4 worm cellular contexts compared by ENCODE assay signal in the genomic region with DNA sequence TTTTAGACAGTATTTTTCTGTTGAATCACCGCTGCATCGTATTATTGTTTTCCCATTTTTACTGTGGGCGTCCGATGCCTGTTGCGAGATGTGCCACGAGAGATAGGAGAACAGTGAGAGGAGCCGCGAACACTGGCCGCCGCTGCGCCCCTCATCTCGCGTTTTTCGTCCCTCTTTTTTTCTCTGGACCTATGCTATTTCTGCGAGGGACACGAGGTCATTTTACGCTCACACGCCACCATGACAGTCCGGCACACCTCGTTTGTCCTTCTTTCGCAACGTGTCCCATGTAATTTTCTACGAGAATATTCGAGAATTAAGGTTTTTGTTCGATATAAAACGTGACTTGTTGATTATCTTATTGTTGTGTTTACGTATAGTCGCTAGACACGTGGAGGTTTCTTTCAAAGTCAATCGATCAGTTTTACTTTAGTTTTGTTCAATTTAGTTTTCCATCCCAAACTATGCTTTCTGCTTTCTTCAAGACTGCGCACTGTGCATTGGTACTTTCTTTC.
TF ChIP-seq lines count a peak whose summit lies in the region.

A gene (plus strand): TSS at position 465 of the 515 bp plus-strand sequence.

TF ChIP-seq in whole organism, L1 larva, 84 proteins besides CTCF, POLR2A, EP300 and RAD21 (continued from another document and continues in another):
- TF ChIP-seq nhr-90 (tag; optimal IDR thresholded peaks at IDR 0.05; lab: Kevin White, UChicago; ENCODE audit: poor library complexity) (peak; percentile 43), unc-130 (tag; optimal IDR thresholded peaks at IDR 0.05; lab: Kevin White, UChicago) (no peak), mef-2 (tag; optimal IDR thresholded peaks at IDR 0.05; lab: Kevin White, UChicago) (no peak), lin-14 (GFP tag; optimal IDR thresholded peaks at IDR 0.05; lab: Kevin White, UChicago) (peak; percentile 99), snpc-4 (tag; optimal IDR thresholded peaks at IDR 0.05; lab: Kevin White, UChicago) (no peak), F16B12.6 (tag; optimal IDR thresholded peaks at IDR 0.05; lab: Kevin White, UChicago) (no peak), blmp-1 (tag; optimal IDR thresholded peaks at IDR 0.05; lab: Kevin White, UChicago) (peak; percentile 36), jun-1 (tag; optimal IDR thresholded peaks at IDR 0.05; lab: Kevin White, UChicago) (no peak), dsc-1 (tag; optimal IDR thresholded peaks at IDR 0.05; lab: Kevin White, UChicago) (no peak), nhr-47 (tag; optimal IDR thresholded peaks at IDR 0.05; lab: Kevin White, UChicago) (peak; percentile 41), ces-1 (GFP tag; optimal IDR thresholded peaks at IDR 0.05; lab: Kevin White, UChicago) (no peak), unc-30 (tag; optimal IDR thresholded peaks at IDR 0.05; lab: Kevin White, UChicago) (no peak), unc-62 (GFP tag; optimal IDR thresholded peaks at IDR 0.05; lab: Kevin White, UChicago) (no peak), lir-3 (tag; optimal IDR thresholded peaks at IDR 0.05; lab: Kevin White, UChicago; ENCODE audit: poor library complexity) (no peak), skn-1 (tag; optimal IDR thresholded peaks at IDR 0.05; lab: Kevin White, UChicago) (peak; percentile 74), mdl-1 (tag; optimal IDR thresholded peaks at IDR 0.05; lab: Kevin White, UChicago) (peak in 1 of 2 experiments; percentile 81), hpl-2 (GFP tag; optimal IDR thresholded peaks at IDR 0.05; lab: Kevin White, UChicago) (no peak), Y116A8C.19 (tag; optimal IDR thresholded peaks at IDR 0.05; lab: Kevin White, UChicago; ENCODE audit: borderline replicate concordance) (no peak), unc-98 (GFP tag; IDR thresholded peaks at IDR 0.05; lab: Robert Waterston, UW) (no peak), lin-39 (tag; optimal IDR thresholded peaks at IDR 0.05; lab: Kevin White, UChicago) (no peak), C34B4.2 (tag; optimal IDR thresholded peaks at IDR 0.05; lab: Kevin White, UChicago) (no peak), fkh-10 (GFP tag; optimal IDR thresholded peaks at IDR 0.05; lab: Kevin White, UChicago) (no peak), snu-23 (GFP tag; optimal IDR thresholded peaks at IDR 0.05; lab: Kevin White, UChicago) (peak; percentile 80), sox-4 (tag; optimal IDR thresholded peaks at IDR 0.05; lab: Kevin White, UChicago) (no peak), ztf-4 (tag; optimal IDR thresholded peaks at IDR 0.05; lab: Kevin White, UChicago) (peak; percentile 21), ets-5 (GFP tag; IDR thresholded peaks at IDR 0.05; lab: Robert Waterston, UW) (no peak), isw-1 (GFP tag; IDR thresholded peaks at IDR 0.05; lab: Robert Waterston, UW) (no peak), nhr-11 (tag; optimal IDR thresholded peaks at IDR 0.05; lab: Kevin White, UChicago) (no peak), aha-1 (tag; optimal IDR thresholded peaks at IDR 0.05; lab: Kevin White, UChicago) (no peak), lsy-2 (tag; optimal IDR thresholded peaks at IDR 0.05; lab: Kevin White, UChicago) (peak; percentile 15 to 34), elt-3 (tag; optimal IDR thresholded peaks at IDR 0.05; lab: Kevin White, UChicago) (no peak), pqm-1 (tag; optimal IDR thresholded peaks at IDR 0.05; lab: Kevin White, UChicago) (no peak)

TF ChIP-seq in whole organism, L2 larva, 48 proteins besides CTCF, POLR2A, EP300 and RAD21 (continued from another document):
- TF ChIP-seq unc-55 (GFP tag; optimal IDR thresholded peaks at IDR 0.05; lab: Kevin White, UChicago) (no peak), sma-3 (GFP tag; optimal IDR thresholded peaks at IDR 0.05; lab: Kevin White, UChicago) (peak; percentile 72), crh-2 (tag; optimal IDR thresholded peaks at IDR 0.05; lab: Kevin White, UChicago) (peak; percentile 83), dmd-4 (tag; optimal IDR thresholded peaks at IDR 0.05; lab: Kevin White, UChicago) (no peak), mdl-1 (tag; optimal IDR thresholded peaks at IDR 0.05; lab: Kevin White, UChicago) (peak in 1 of 2 experiments; percentile 53), F13H6.1 (tag; optimal IDR thresholded peaks at IDR 0.05; lab: Kevin White, UChicago) (peak; percentile 25), sma-9 (GFP tag; optimal IDR thresholded peaks at IDR 0.05; lab: Kevin White, UChicago) (peak; percentile 49), sma-9 (tag; optimal IDR thresholded peaks at IDR 0.05; lab: Kevin White, UChicago) (no peak)
TF ChIP-seq in whole organism, L2 larva: peak in this region for 15.

TF ChIP-seq in whole organism, L4 larva, 104 proteins besides CTCF, POLR2A, EP300 and RAD21 (continued from another document and continues in another):
- TF ChIP-seq php-3 (GFP tag; IDR thresholded peaks at IDR 0.05; lab: Robert Waterston, UW) (0 out of 2 replicates have a peak, but pooled peaks have one; percentile 30), lin-38 (GFP tag; IDR thresholded peaks at IDR 0.05; lab: Robert Waterston, UW) (peak; percentile 8; the same call in 1 of the 2 replicates), attf-4 (tag; optimal IDR thresholded peaks at IDR 0.05; lab: Kevin White, UChicago) (no peak), Y105C5A.15 (GFP tag; IDR thresholded peaks at IDR 0.05; lab: Robert Waterston, UW) (no peak), hlh-30 (tag; optimal IDR thresholded peaks at IDR 0.05; lab: Kevin White, UChicago; ENCODE audit: insufficient read depth) (peak; percentile 96), nhr-6 (tag; optimal IDR thresholded peaks at IDR 0.05; lab: Kevin White, UChicago) (no peak), hif-1 (tag; optimal IDR thresholded peaks at IDR 0.05; lab: Kevin White, UChicago) (peak in 1 of 2 experiments; percentile 1), nhr-28 (tag; optimal IDR thresholded peaks at IDR 0.05; lab: Kevin White, UChicago) (peak; percentile 53), hmg-1.1 (GFP tag; IDR thresholded peaks at IDR 0.05; lab: Robert Waterston, UW) (peak; percentile 55; the same call in 1 of the 2 replicates), zip-2 (tag; optimal IDR thresholded peaks at IDR 0.05; lab: Kevin White, UChicago) (no peak), vab-7 (GFP tag; IDR thresholded peaks at IDR 0.05; lab: Robert Waterston, UW) (no peak), zfp-3 (GFP tag; conservative IDR thresholded peaks at IDR 0.05; lab: Robert Waterston, UW) (no peak), rbr-2 (tag; optimal IDR thresholded peaks at IDR 0.05; lab: Kevin White, UChicago) (peak; percentile 28), nhr-25 (tag; optimal IDR thresholded peaks at IDR 0.05; lab: Kevin White, UChicago; ENCODE audit: borderline replicate concordance, insufficient read depth) (peak; percentile 49), duxl-1 (tag; optimal IDR thresholded peaks at IDR 0.05; lab: Kevin White, UChicago; ENCODE audit: poor library complexity) (peak; percentile 6), tra-1 (GFP tag; IDR thresholded peaks at IDR 0.05; lab: Robert Waterston, UW) (no peak), dve-1 (tag; optimal IDR thresholded peaks at IDR 0.05; lab: Kevin White, UChicago; ENCODE audit: insufficient read depth) (peak; percentile 69), nhr-48 (tag; optimal IDR thresholded peaks at IDR 0.05; lab: Kevin White, UChicago) (no peak), ctbp-1 (GFP tag; IDR thresholded peaks at IDR 0.05; lab: Robert Waterston, UW) (peak; percentile 46; the same call in 1 of the 2 replicates), pha-4 (GFP tag; IDR thresholded peaks at IDR 0.05; lab: Robert Waterston, UW) (no peak), pha-4 (tag; optimal IDR thresholded peaks at IDR 0.05; lab: Kevin White, UChicago) (no peak), daf-16 (GFP tag; optimal IDR thresholded peaks at IDR 0.05; lab: Kevin White, UChicago) (no peak), daf-16 (tag; optimal IDR thresholded peaks at IDR 0.05; lab: Kevin White, UChicago) (peak; percentile 16), mdl-1 (tag; optimal IDR thresholded peaks at IDR 0.05; lab: Kevin White, UChicago) (peak in 1 of 2 experiments; percentile 88), gei-8 (GFP tag; optimal IDR thresholded peaks at IDR 0.05; lab: Kevin White, UChicago) (no peak), dmd-8 (GFP tag; IDR thresholded peaks at IDR 0.05; lab: Robert Waterston, UW) (0 out of 2 replicates have a peak, but pooled peaks have one; percentile 47), hlh-11 (tag; optimal IDR thresholded peaks at IDR 0.05; lab: Kevin White, UChicago) (peak; percentile 73), ZK337.2 (GFP tag; IDR thresholded peaks at IDR 0.05; lab: Robert Waterston, UW) (no peak), spr-3 (GFP tag; optimal IDR thresholded peaks at IDR 0.05; lab: Kevin White, UChicago) (no peak), ztf-11 (tag; optimal IDR thresholded peaks at IDR 0.05; lab: Kevin White, UChicago) (no peak), madf-5 (GFP tag; IDR thresholded peaks at IDR 0.05; lab: Robert Waterston, UW) (no peak), ama-1 (optimal IDR thresholded peaks at IDR 0.05; lab: Kevin White, UChicago) (peak; percentile 23), zfp-2 (tag; optimal IDR thresholded peaks at IDR 0.05; lab: Kevin White, UChicago) (no peak), egl-27 (tag; optimal IDR thresholded peaks at IDR 0.05; lab: Kevin White, UChicago) (no peak), tag-97 (GFP tag; IDR thresholded peaks at IDR 0.05; lab: Robert Waterston, UW) (no peak), D1046.2 (GFP tag; IDR thresholded peaks at IDR 0.05; lab: Robert Waterston, UW) (0 out of 2 replicates have a peak, but pooled peaks have one; percentile 16), snpc-1.2 (GFP tag; IDR thresholded peaks at IDR 0.05; lab: Robert Waterston, UW) (peak; percentile 43; the same call in 1 of the 2 replicates), aha-1 (tag; lab: Kevin White, UChicago) (peak; percentile 97), egl-43 (GFP tag; IDR thresholded peaks at IDR 0.05; lab: Robert Waterston, UW) (peak; percentile 47; the same call in 1 of the 2 replicates), lin-15B (tag; optimal IDR thresholded peaks at IDR 0.05; lab: Kevin White, UChicago) (no peak), F10B5.3 (tag; optimal IDR thresholded peaks at IDR 0.05; lab: Kevin White, UChicago) (no peak), mes-2 (tag; optimal IDR thresholded peaks at IDR 0.05; lab: Kevin White, UChicago; ENCODE audit: poor library complexity, severe bottlenecking) (peak; percentile 46), mep-1 (tag; optimal IDR thresholded peaks at IDR 0.05; lab: Kevin White, UChicago) (peak; percentile 67)

TF ChIP-seq in whole organism, young adult, 124 proteins besides CTCF, POLR2A, EP300 and RAD21 (continued from another document):
- TF ChIP-seq egrh-3 (GFP tag; IDR thresholded peaks at IDR 0.05; lab: Robert Waterston, UW) (peak; percentile 41), bed-2 (GFP tag; IDR thresholded peaks at IDR 0.05; lab: Robert Waterston, UW) (no peak), chd-7 (tag; optimal IDR thresholded peaks at IDR 0.05; lab: Kevin White, UChicago) (peak; percentile 36), lsl-1 (GFP tag; optimal IDR thresholded peaks at IDR 0.05; lab: Kevin White, UChicago) (no peak), F55B11.4 (tag; optimal IDR thresholded peaks at IDR 0.05; lab: Kevin White, UChicago; ENCODE audit: borderline replicate concordance, insufficient read depth) (no peak), F23B12.7 (tag; optimal IDR thresholded peaks at IDR 0.05; lab: Kevin White, UChicago; ENCODE audit: insufficient read depth) (no peak), Y67H2A.10 (GFP tag; conservative IDR thresholded peaks at IDR 0.05; lab: Robert Waterston, UW) (no peak), somi-1 (GFP tag; optimal IDR thresholded peaks at IDR 0.05; lab: Kevin White, UChicago) (no peak), attf-6 (GFP tag; IDR thresholded peaks at IDR 0.05; lab: Robert Waterston, UW) (no peak), D2030.7 (GFP tag; IDR thresholded peaks at IDR 0.05; lab: Robert Waterston, UW) (no peak), gei-17 (GFP tag; optimal IDR thresholded peaks at IDR 0.05; lab: Kevin White, UChicago) (peak; percentile 1), Y95B8A.8 (GFP tag; IDR thresholded peaks at IDR 0.05; lab: Robert Waterston, UW) (peak; percentile 42; the same call in 1 of the 2 replicates), K11D2.4 (GFP tag; IDR thresholded peaks at IDR 0.05; lab: Robert Waterston, UW) (0 out of 2 replicates have a peak, but pooled peaks have one; percentile 61), F22D6.2 (tag; optimal IDR thresholded peaks at IDR 0.05; lab: Kevin White, UChicago) (no peak), F57A8.1 (GFP tag; optimal IDR thresholded peaks at IDR 0.05; lab: Kevin White, UChicago) (no peak), F49E8.2 (tag; optimal IDR thresholded peaks at IDR 0.05; lab: Kevin White, UChicago; ENCODE audit: insufficient read depth) (no peak), mcd-1 (GFP tag; IDR thresholded peaks at IDR 0.05; lab: Robert Waterston, UW) (peak; percentile 19; the same call in 1 of the 2 replicates), sea-2 (GFP tag; IDR thresholded peaks at IDR 0.05; lab: Robert Waterston, UW) (no peak), madf-10 (tag; optimal IDR thresholded peaks at IDR 0.05; lab: Kevin White, UChicago) (peak; percentile 34), zim-3 (tag; optimal IDR thresholded peaks at IDR 0.05; lab: Kevin White, UChicago) (peak; percentile 33), snpc-4 (GFP tag; optimal IDR thresholded peaks at IDR 0.05; lab: Kevin White, UChicago) (no peak), snpc-4 (tag; optimal IDR thresholded peaks at IDR 0.05; lab: Kevin White, UChicago) (peak in 1 of 4 experiments; percentile 12), Y53G8AR.9 (GFP tag; conservative IDR thresholded peaks at IDR 0.05; lab: Robert Waterston, UW) (no peak), nfyb-1 (GFP tag; IDR thresholded peaks at IDR 0.05; lab: Robert Waterston, UW) (0 out of 2 replicates have a peak, but pooled peaks have one; percentile 46), pbrm-1 (GFP tag; IDR thresholded peaks at IDR 0.05; lab: Robert Waterston, UW) (0 out of 2 replicates have a peak, but pooled peaks have one; percentile 67), mel-28 (tag; optimal IDR thresholded peaks at IDR 0.05; lab: Kevin White, UChicago; ENCODE audit: borderline replicate concordance) (no peak), lin-54 (GFP tag; optimal IDR thresholded peaks at IDR 0.05; lab: Kevin White, UChicago) (peak; percentile 51), tbp1 (GFP tag; optimal IDR thresholded peaks at IDR 0.05; lab: Kevin White, UChicago) (peak; percentile 40), lin-26 (GFP tag; IDR thresholded peaks at IDR 0.05; lab: Robert Waterston, UW) (peak; percentile 71; the same call in 1 of the 2 replicates), ztf-3 (GFP tag; optimal IDR thresholded peaks at IDR 0.05; lab: Kevin White, UChicago) (no peak), ceh-40 (GFP tag; IDR thresholded peaks at IDR 0.05; lab: Robert Waterston, UW) (peak; percentile 80), let-607 (tag; optimal IDR thresholded peaks at IDR 0.05; lab: Kevin White, UChicago) (peak in 1 of 2 experiments; percentile 30), F33H1.4 (GFP tag; IDR thresholded peaks at IDR 0.05; lab: Robert Waterston, UW) (no peak), ztf-26 (tag; optimal IDR thresholded peaks at IDR 0.05; lab: Kevin White, UChicago) (no peak), hsf-1 (GFP tag; IDR thresholded peaks at IDR 0.05; lab: Robert Waterston, UW) (peak; percentile 77), snpc-1.3 (tag; optimal IDR thresholded peaks at IDR 0.05; lab: Kevin White, UChicago; ENCODE audit: insufficient read depth) (no peak), nhr-179 (tag; optimal IDR thresholded peaks at IDR 0.05; lab: Kevin White, UChicago) (no peak), nfya-1 (tag; optimal IDR thresholded peaks at IDR 0.05; lab: Kevin White, UChicago; ENCODE audit: borderline replicate concordance, insufficient read depth) (no peak), lir-1 (GFP tag; conservative IDR thresholded peaks at IDR 0.05; lab: Robert Waterston, UW) (no peak), aptf-2 (GFP tag; conservative IDR thresholded peaks at IDR 0.05; lab: Robert Waterston, UW) (no peak), T07F8.4 (tag; optimal IDR thresholded peaks at IDR 0.05; lab: Kevin White, UChicago) (peak; percentile 60), ceh-79 (tag; optimal IDR thresholded peaks at IDR 0.05; lab: Kevin White, UChicago) (no peak), madf-6 (GFP tag; IDR thresholded peaks at IDR 0.05; lab: Robert Waterston, UW) (no peak), ztf-18 (tag; optimal IDR thresholded peaks at IDR 0.05; lab: Kevin White, UChicago) (peak; percentile 44), athp-1 (tag; optimal IDR thresholded peaks at IDR 0.05; lab: Kevin White, UChicago) (peak; percentile 0), ekl-4 (GFP tag; IDR thresholded peaks at IDR 0.05; lab: Robert Waterston, UW) (no peak), F37B4.10 (GFP tag; IDR thresholded peaks at IDR 0.05; lab: Robert Waterston, UW) (no peak), lin-40 (tag; optimal IDR thresholded peaks at IDR 0.05; lab: Kevin White, UChicago) (peak; percentile 2), Y79H2A.3 (GFP tag; conservative IDR thresholded peaks at IDR 0.05; lab: Robert Waterston, UW) (peak; percentile 71; the same call in 1 of the 2 replicates)
TF ChIP-seq in whole organism, young adult: peak in this region for 32.
